Worm (Caenorhabditis elegans): ENCODE measurements around the gene vps-24.

ce11 chrII:5011978-5012377 is 18.2 kb downstream of the vps-24 start, which contains the start of gene F59A6.12:
- no peak for TF ChIP-seq chd-7 (tag; optimal IDR thresholded peaks at IDR 0.05)
- no peak for TF ChIP-seq attf-6 (GFP tag; IDR thresholded peaks at IDR 0.05)
- no peak for TF ChIP-seq let-607 (tag; optimal IDR thresholded peaks at IDR 0.05)
- no peak for TF ChIP-seq Y95B8A.8 (GFP tag; IDR thresholded peaks at IDR 0.05)
- TF ChIP-seq unc-62 (GFP tag; optimal IDR thresholded peaks at IDR 0.05), result no peak
- no peak for TF ChIP-seq mxl-1 (tag; optimal IDR thresholded peaks at IDR 0.05)
- TF ChIP-seq nfyb-1 (GFP tag; IDR thresholded peaks at IDR 0.05), result no peak
- no peak for TF ChIP-seq lin-26 (GFP tag; IDR thresholded peaks at IDR 0.05)
- no peak for TF ChIP-seq pbrm-1 (GFP tag; IDR thresholded peaks at IDR 0.05)
- TF ChIP-seq F49E8.2 (tag; optimal IDR thresholded peaks at IDR 0.05; ENCODE audit: insufficient read depth), result no peak
- no peak for TF ChIP-seq ama-1 (optimal IDR thresholded peaks at IDR 0.05)
- no peak for TF ChIP-seq ama-1 (GFP tag; optimal IDR thresholded peaks at IDR 0.05)

All from whole organism, young adult.